Worm (Caenorhabditis elegans) whole organism, L4/young adult: ENCODE results near the gene ZK84.5.

ENCODE experiments used
- W03F9.2 ChIP-seq: fragments of 150-350 bp; optimal IDR thresholded peaks from 2 replicates; lab custom pipeline; 2014; ENCODE audit warnings: missing biosample characterization, missing genetic modification characterization
- him-1 ChIP-seq: sonication (generic microtip); optimal IDR thresholded peaks from 2 replicates; lab custom pipeline; 2016; ENCODE audit warnings: missing genotype, missing genetic modification reagents, missing genetic modification characterization, missing compliant biosample characterization

DNA sequence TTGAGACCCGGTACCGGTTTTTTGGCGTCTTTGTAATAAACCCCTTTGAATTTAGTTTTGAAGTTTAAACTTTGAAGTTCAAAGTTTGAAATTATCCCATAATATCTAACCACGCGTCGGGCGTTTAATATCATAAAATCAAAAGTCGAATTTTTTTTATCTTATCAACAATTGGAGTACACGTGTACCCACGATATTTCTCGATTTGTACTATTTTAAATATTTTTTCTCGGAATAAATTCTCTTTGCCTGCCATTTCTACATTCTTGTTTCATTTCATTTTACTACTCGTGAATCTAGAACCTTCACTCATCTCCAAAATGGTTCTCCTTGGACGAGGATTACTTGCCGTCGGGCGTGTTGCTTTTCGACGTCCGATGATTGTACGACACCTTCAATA, 33.8 kb upstream of the ZK84.5 start, which contains the start of gene gldc-1:
- TF ChIP-seq him-1 (tag; lab: Kevin White, UChicago) (no peak), W03F9.2 (tag; lab: Kevin White, UChicago) (no peak)
